Worm (Caenorhabditis elegans) whole organism, midembryonic: ENCODE results near the gene srz-10.

Experiments used
- cog-1 ChIP-seq: sonication (generic microtip); optimal IDR thresholded peaks from 2 replicates; lab custom pipeline; 2016; ENCODE audit warnings: missing genetic modification characterization, missing compliant biosample characterization
- flt-1 ChIP-seq: fragments of 200-800 bp; sonication (Bioruptor generic); IDR thresholded peaks from 2 replicates; pipeline ENCODE4 v1.3.6; 2022; ENCODE audit warnings: missing genetic modification characterization, missing compliant biosample characterization
- klf-2 ChIP-seq: fragments of 200-800 bp; sonication (Bioruptor generic); conservative IDR thresholded peaks from 2 replicates; pipeline ENCODE4 v1.3.6; 2022; ENCODE audit warnings: missing genetic modification reagents, missing genetic modification characterization, missing compliant biosample characterization
- tab-1 ChIP-seq: fragments of 200-800 bp; sonication (Bioruptor generic); IDR thresholded peaks from 2 replicates; pipeline ENCODE4 v1.3.6; 2022; ENCODE audit warnings: missing genetic modification characterization, missing compliant biosample characterization

- TF ChIP-seq cog-1 (tag; lab: Kevin White, UChicago) (no peak), flt-1 (GFP tag; lab: Robert Waterston, UW) (no peak), tab-1 (GFP tag; lab: Robert Waterston, UW) (no peak), klf-2 (GFP tag; lab: Robert Waterston, UW) (no peak)
These were observed 36.6 kb downstream of the srz-10 start, which contains the start of gene T10H4.4 for ce11 chrV:15272263-15272662.
